Fruit fly (Drosophila melanogaster): ENCODE data around the gene Graf.

Gene Graf

DNA sequence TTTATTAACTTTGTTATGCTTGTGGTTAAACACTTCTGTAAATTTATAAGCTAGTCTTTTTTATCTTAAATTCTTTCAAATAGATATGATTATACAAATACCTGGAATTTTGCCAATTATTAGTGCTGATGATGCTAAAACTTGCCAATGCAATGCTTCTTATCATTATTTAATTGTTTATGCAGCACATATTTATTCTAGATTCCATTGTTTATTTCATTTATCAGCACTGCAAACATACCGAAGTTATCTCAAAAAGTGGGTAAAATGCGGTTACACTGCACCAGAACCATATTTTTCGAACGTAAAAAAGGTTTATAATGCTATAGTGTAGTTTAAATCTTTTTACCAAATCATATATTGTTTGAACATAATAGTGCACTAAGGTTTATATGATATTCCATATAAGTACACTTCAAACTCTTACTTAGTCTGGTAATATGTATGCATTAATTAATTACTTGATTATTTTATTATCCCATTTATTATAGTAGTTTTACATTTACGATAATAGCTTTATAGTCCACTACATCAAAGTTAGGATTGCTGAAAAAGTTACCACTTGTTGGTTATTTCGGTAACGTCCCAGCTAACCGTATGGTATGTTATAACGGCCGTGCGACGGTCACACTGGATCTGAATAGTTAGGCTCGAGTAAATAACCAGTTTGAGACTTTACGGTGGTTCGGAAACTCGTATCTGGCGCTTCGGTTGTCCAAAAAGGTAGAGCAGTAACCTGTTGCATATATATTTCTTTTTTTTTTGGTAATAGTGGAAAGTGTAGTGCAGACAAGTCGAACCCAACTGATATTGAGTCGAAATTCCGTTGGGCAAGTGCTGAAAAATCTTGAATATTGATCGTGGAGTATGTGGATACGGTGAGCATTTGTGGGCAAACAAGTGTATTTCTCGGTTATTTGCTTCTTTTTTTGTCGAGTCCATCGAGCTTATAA lies 28.0 kb upstream of the Graf start, which contains the start of gene Rhp (continued):
- no peak for TF ChIP-seq CG12744 (GFP tag; optimal IDR thresholded peaks at IDR 0.05)
- no peak for TF ChIP-seq CG1832 (GFP tag; optimal IDR thresholded peaks at IDR 0.05)
- no peak for TF ChIP-seq inv (GFP tag; IDR thresholded peaks at IDR 0.05; ENCODE audit: partially characterized antibody)
- no peak for TF ChIP-seq CG3163 (GFP tag; optimal IDR thresholded peaks at IDR 0.05)
- peak; percentile 44 for TF ChIP-seq CG17385 (GFP tag; optimal IDR thresholded peaks at IDR 0.05)
- peak; percentile 64 for TF ChIP-seq Blimp-1 (GFP tag; optimal IDR thresholded peaks at IDR 0.05)
- no peak for TF ChIP-seq fd102C (GFP tag; optimal IDR thresholded peaks at IDR 0.05)
- no peak for TF ChIP-seq Elba2 (GFP tag; optimal IDR thresholded peaks at IDR 0.05)
- TF ChIP-seq CG6272 (GFP tag; IDR thresholded peaks at IDR 0.05) = no peak
- TF ChIP-seq ato (GFP tag; IDR thresholded peaks at IDR 0.05; ENCODE audit: partially characterized antibody) = no peak
- TF ChIP-seq BEAF-32 (GFP tag; optimal IDR thresholded peaks at IDR 0.05) = peak; percentile 11
- no peak for TF ChIP-seq CG8478 (optimal IDR thresholded peaks at IDR 0.05)
- TF ChIP-seq cas (GFP tag; IDR thresholded peaks at IDR 0.05) = no peak
- peak; percentile 40; the same call in 1 of the 2 replicates for TF ChIP-seq Xrp1 (GFP tag; IDR thresholded peaks at IDR 0.05)
- TF ChIP-seq insv (GFP tag; optimal IDR thresholded peaks at IDR 0.05) = no peak
- no peak for TF ChIP-seq ara (GFP tag; IDR thresholded peaks at IDR 0.05)
- no peak for TF ChIP-seq CG10979 (tag; optimal IDR thresholded peaks at IDR 0.05)
- TF ChIP-seq CG13775 (GFP tag; optimal IDR thresholded peaks at IDR 0.05) = no peak
- TF ChIP-seq CG2712 (tag; optimal IDR thresholded peaks at IDR 0.05) = peak; percentile 26
- TF ChIP-seq Optix (GFP tag; IDR thresholded peaks at IDR 0.05) = no peak
- TF ChIP-seq CG5953 (GFP tag; IDR thresholded peaks at IDR 0.05) = no peak
- TF ChIP-seq corto (GFP tag; optimal IDR thresholded peaks at IDR 0.05) = no peak
- TF ChIP-seq trh (GFP tag; optimal IDR thresholded peaks at IDR 0.05) = no peak
- no peak for TF ChIP-seq Ada2b (GFP tag; IDR thresholded peaks at IDR 0.05)
- TF ChIP-seq CG7372 (GFP tag; IDR thresholded peaks at IDR 0.05) = no peak
- TF ChIP-seq fd96Cb (tag; optimal IDR thresholded peaks at IDR 0.05) = no peak
- TF ChIP-seq CG18764 (GFP tag; optimal IDR thresholded peaks at IDR 0.05) = peak; percentile 17
- TF ChIP-seq aop (GFP tag; IDR thresholded peaks at IDR 0.05) = no peak
- peak; percentile 45 for TF ChIP-seq CG2116 (GFP tag; optimal IDR thresholded peaks at IDR 0.05)
- TF ChIP-seq CG9609 (GFP tag; optimal IDR thresholded peaks at IDR 0.05) = no peak
- peak; percentile 55 for TF ChIP-seq Awh (GFP tag; IDR thresholded peaks at IDR 0.05)
- TF ChIP-seq CG11695 (GFP tag; IDR thresholded peaks at IDR 0.05) = 0 out of 3 replicates have a peak, but pooled peaks have one; percentile 34
- no peak for TF ChIP-seq zen (tag; optimal IDR thresholded peaks at IDR 0.05)
- peak; percentile 56 for TF ChIP-seq CG10543 (GFP tag; optimal IDR thresholded peaks at IDR 0.05)
- TF ChIP-seq H15 (GFP tag; IDR thresholded peaks at IDR 0.05) = no peak
- TF ChIP-seq kah (GFP tag; optimal IDR thresholded peaks at IDR 0.05) = peak; percentile 36
- peak; percentile 19 for TF ChIP-seq Myb (GFP tag; optimal IDR thresholded peaks at IDR 0.05)
- 0 out of 3 replicates have a peak, but pooled peaks have one; percentile 9 for TF ChIP-seq CG14050 (GFP tag; IDR thresholded peaks at IDR 0.05)
- TF ChIP-seq Hr3 (GFP tag; optimal IDR thresholded peaks at IDR 0.05) = no peak
- TF ChIP-seq CG12391 (tag; optimal IDR thresholded peaks at IDR 0.05) = peak; percentile 11
- no peak for TF ChIP-seq fru (optimal IDR thresholded peaks at IDR 0.05)
- peak; percentile 54; the same call in 1 of the 2 replicates for TF ChIP-seq amos (GFP tag; IDR thresholded peaks at IDR 0.05; ENCODE audit: partially characterized antibody)
- TF ChIP-seq CG17359 (tag; optimal IDR thresholded peaks at IDR 0.05) = peak; percentile 78
- peak; percentile 57 for TF ChIP-seq dmrt11E (tag; optimal IDR thresholded peaks at IDR 0.05)
- no peak for TF ChIP-seq org-1 (GFP tag; optimal IDR thresholded peaks at IDR 0.05)
- TF ChIP-seq CG18599 (GFP tag; optimal IDR thresholded peaks at IDR 0.05) = no peak
- TF ChIP-seq CG12942 (GFP tag; optimal IDR thresholded peaks at IDR 0.05) = no peak
- TF ChIP-seq bcd (GFP tag; optimal IDR thresholded peaks at IDR 0.05) = no peak
- no peak for TF ChIP-seq Aef1 (GFP tag; IDR thresholded peaks at IDR 0.05)
